Fruit fly (Drosophila melanogaster): ENCODE results near the gene ph-d.

ph-d gene

dm6 chrX:2149478-2149877 is 26.4 kb upstream of the ph-d start, which contains the start of gene bcn92:
Gene bcn92, minus strand, starts transcription at chrX:2149647.
- TF ChIP-seq Eip93F (GFP tag; optimal IDR thresholded peaks at IDR 0.05) (no peak), CG3919 (GFP tag; optimal IDR thresholded peaks at IDR 0.05) (peak; percentile 17), CG4318 (GFP tag; optimal IDR thresholded peaks at IDR 0.05) (no peak), Sox15 (GFP tag; optimal IDR thresholded peaks at IDR 0.05) (no peak), CG6792 (GFP tag; optimal IDR thresholded peaks at IDR 0.05) (no peak), Blimp-1 (GFP tag; optimal IDR thresholded peaks at IDR 0.05) (no peak), CG7368 (GFP tag; optimal IDR thresholded peaks at IDR 0.05) (no peak), fd85E (GFP tag; optimal IDR thresholded peaks at IDR 0.05) (no peak), Gug (GFP tag; IDR thresholded peaks at IDR 0.05) (no peak), fkh (GFP tag; optimal IDR thresholded peaks at IDR 0.05) (no peak), salr (GFP tag; optimal IDR thresholded peaks at IDR 0.05) (no peak), Hr38 (GFP tag; optimal IDR thresholded peaks at IDR 0.05) (no peak), ss (GFP tag; optimal IDR thresholded peaks at IDR 0.05) (no peak), fd59A (GFP tag; optimal IDR thresholded peaks at IDR 0.05) (no peak), Lpt (GFP tag; optimal IDR thresholded peaks at IDR 0.05) (no peak), CG31627 (GFP tag; optimal IDR thresholded peaks at IDR 0.05) (peak; percentile 47), Hr4 (GFP tag; optimal IDR thresholded peaks at IDR 0.05) (peak; percentile 7), net (GFP tag; optimal IDR thresholded peaks at IDR 0.05) (no peak), CG10631 (GFP tag; optimal IDR thresholded peaks at IDR 0.05) (no peak), CG6276 (GFP tag; optimal IDR thresholded peaks at IDR 0.05) (no peak), Eip78C (GFP tag) (peak; percentile 70), CG11902 (GFP tag; optimal IDR thresholded peaks at IDR 0.05) (no peak), spab (GFP tag; optimal IDR thresholded peaks at IDR 0.05) (no peak), cyc (GFP tag; optimal IDR thresholded peaks at IDR 0.05) (peak; percentile 42), eg (GFP tag; IDR thresholded peaks at IDR 0.05) (no peak), CG15336 (GFP tag; IDR thresholded peaks at IDR 0.05) (no peak), CG8319 (GFP tag; optimal IDR thresholded peaks at IDR 0.05) (no peak), achi (GFP tag; optimal IDR thresholded peaks at IDR 0.05) (peak; percentile 31), acj6 (GFP tag; optimal IDR thresholded peaks at IDR 0.05) (peak; percentile 7), Eip75B (GFP tag; optimal IDR thresholded peaks at IDR 0.05) (peak; percentile 1), lz (GFP tag; optimal IDR thresholded peaks at IDR 0.05) (peak; percentile 44), CG32006 (GFP tag; optimal IDR thresholded peaks at IDR 0.05) (no peak), dsx (GFP tag; optimal IDR thresholded peaks at IDR 0.05; ENCODE audit: poor library complexity, severe bottlenecking) (no peak), CG9139 (GFP tag; optimal IDR thresholded peaks at IDR 0.05) (no peak), Met (GFP tag; optimal IDR thresholded peaks at IDR 0.05) (peak; percentile 36), CG1621 (tag; optimal IDR thresholded peaks at IDR 0.05) (peak; percentile 4), dac (GFP tag; optimal IDR thresholded peaks at IDR 0.05) (no peak), CG11762 (GFP tag; optimal IDR thresholded peaks at IDR 0.05; ENCODE audit: insufficient read depth) (no peak), Ets21C (GFP tag; optimal IDR thresholded peaks at IDR 0.05) (peak; percentile 13), OdsH (GFP tag; optimal IDR thresholded peaks at IDR 0.05) (peak; percentile 20), CG6163 (GFP tag; IDR thresholded peaks at IDR 0.05) (peak; percentile 15; the same call in 1 of the 3 replicates), CG8119 (GFP tag; IDR thresholded peaks at IDR 0.05) (no peak), Sox14 (GFP tag; optimal IDR thresholded peaks at IDR 0.05) (peak; percentile 41), esn (GFP tag; optimal IDR thresholded peaks at IDR 0.05) (peak; percentile 59), CG6808 (GFP tag; optimal IDR thresholded peaks at IDR 0.05) (no peak), Ets96B (tag; optimal IDR thresholded peaks at IDR 0.05) (no peak), Sox102F (GFP tag; optimal IDR thresholded peaks at IDR 0.05) (no peak), CG34406 (GFP tag; optimal IDR thresholded peaks at IDR 0.05) (no peak), CG6854 (GFP tag; optimal IDR thresholded peaks at IDR 0.05) (no peak), CG16779 (tag; optimal IDR thresholded peaks at IDR 0.05) (no peak), svp (GFP tag) (peak; percentile 61), Smox (GFP tag; optimal IDR thresholded peaks at IDR 0.05) (peak; percentile 50), Hr39 (GFP tag; optimal IDR thresholded peaks at IDR 0.05) (peak; percentile 44)

All from whole organism, prepupa.